Worm (Caenorhabditis elegans): Measurements from ENCODE around the gene col-36.

DNA sequence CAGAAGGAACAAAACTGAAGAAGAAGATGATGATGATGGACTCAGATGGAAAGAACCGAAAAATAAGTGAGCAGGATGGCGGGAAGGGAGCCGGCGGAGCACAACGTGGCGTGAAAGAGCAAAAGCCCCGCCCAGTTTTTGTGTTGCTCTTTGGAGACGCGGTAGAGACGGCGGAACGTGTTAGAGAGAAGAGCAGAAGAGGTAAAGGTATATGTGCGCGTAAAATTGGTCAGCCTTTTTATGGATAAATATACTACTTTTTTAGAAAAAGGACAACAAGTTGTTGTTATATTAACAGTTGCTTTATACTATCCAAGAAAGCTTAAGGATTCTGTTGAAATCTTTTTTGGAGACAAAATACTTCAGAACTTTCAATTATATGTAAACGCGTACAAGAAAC lies 48.4 kb upstream of the col-36 start, which contains the start of gene E04F6.10:
- TF ChIP-seq mdl-1 (tag; optimal IDR thresholded peaks at IDR 0.05) (no peak), skn-1 (tag; optimal IDR thresholded peaks at IDR 0.05) (no peak), nhr-77 (tag; optimal IDR thresholded peaks at IDR 0.05) (no peak), nhr-12 (tag; optimal IDR thresholded peaks at IDR 0.05) (no peak), ama-1 (optimal IDR thresholded peaks at IDR 0.05) (no peak), unc-62 (GFP tag; optimal IDR thresholded peaks at IDR 0.05) (no peak), zag-1 (tag; optimal IDR thresholded peaks at IDR 0.05) (no peak), lin-15B (tag; optimal IDR thresholded peaks at IDR 0.05) (no peak), nhr-237 (tag; optimal IDR thresholded peaks at IDR 0.05) (no peak), irx-1 (tag; optimal IDR thresholded peaks at IDR 0.05) (no peak), snpc-4 (tag; optimal IDR thresholded peaks at IDR 0.05) (no peak), nhr-11 (tag; optimal IDR thresholded peaks at IDR 0.05) (no peak)
